Worm (Caenorhabditis elegans): ENCODE data around the gene F17C11.22.

The F17C11.22 gene

ce11 chrV:10958322-10958900 lies 11.6 kb downstream of the F17C11.22 start, which contains the start of gene pigt-1:
Gene pigt-1, minus strand, starts transcription at chrV:10958821.
- TF ChIP-seq snu-23 (GFP tag; optimal IDR thresholded peaks at IDR 0.05) (peak; percentile 14), nhr-28 (tag; optimal IDR thresholded peaks at IDR 0.05) (no peak), nhr-85 (tag) (peak; percentile 58), nhr-11 (tag; optimal IDR thresholded peaks at IDR 0.05) (no peak), pag-3 (tag; optimal IDR thresholded peaks at IDR 0.05; ENCODE audit: borderline replicate concordance, insufficient read depth) (no peak), efl-1 (optimal IDR thresholded peaks at IDR 0.05) (no peak), efl-1 (GFP tag; optimal IDR thresholded peaks at IDR 0.05 in 1 of 2) (peak in 1 of 2 experiments; percentile 89), tbx-2 (tag; optimal IDR thresholded peaks at IDR 0.05) (peak; percentile 20), nhr-47 (tag; optimal IDR thresholded peaks at IDR 0.05) (peak; percentile 35), elt-2 (tag; optimal IDR thresholded peaks at IDR 0.05) (peak; percentile 15), lsy-2 (tag; optimal IDR thresholded peaks at IDR 0.05) (peak in 1 of 2 experiments; percentile 22), nhr-90 (tag; optimal IDR thresholded peaks at IDR 0.05; ENCODE audit: poor library complexity) (peak; percentile 50), aly-2 (tag; optimal IDR thresholded peaks at IDR 0.05) (peak; percentile 44), xbp-1 (tag; optimal IDR thresholded peaks at IDR 0.05) (no peak), ztf-4 (tag; optimal IDR thresholded peaks at IDR 0.05) (peak; percentile 33), nhr-71 (tag; optimal IDR thresholded peaks at IDR 0.05) (peak; percentile 44), nhr-20 (tag; optimal IDR thresholded peaks at IDR 0.05) (peak; percentile 15)

DNA sequence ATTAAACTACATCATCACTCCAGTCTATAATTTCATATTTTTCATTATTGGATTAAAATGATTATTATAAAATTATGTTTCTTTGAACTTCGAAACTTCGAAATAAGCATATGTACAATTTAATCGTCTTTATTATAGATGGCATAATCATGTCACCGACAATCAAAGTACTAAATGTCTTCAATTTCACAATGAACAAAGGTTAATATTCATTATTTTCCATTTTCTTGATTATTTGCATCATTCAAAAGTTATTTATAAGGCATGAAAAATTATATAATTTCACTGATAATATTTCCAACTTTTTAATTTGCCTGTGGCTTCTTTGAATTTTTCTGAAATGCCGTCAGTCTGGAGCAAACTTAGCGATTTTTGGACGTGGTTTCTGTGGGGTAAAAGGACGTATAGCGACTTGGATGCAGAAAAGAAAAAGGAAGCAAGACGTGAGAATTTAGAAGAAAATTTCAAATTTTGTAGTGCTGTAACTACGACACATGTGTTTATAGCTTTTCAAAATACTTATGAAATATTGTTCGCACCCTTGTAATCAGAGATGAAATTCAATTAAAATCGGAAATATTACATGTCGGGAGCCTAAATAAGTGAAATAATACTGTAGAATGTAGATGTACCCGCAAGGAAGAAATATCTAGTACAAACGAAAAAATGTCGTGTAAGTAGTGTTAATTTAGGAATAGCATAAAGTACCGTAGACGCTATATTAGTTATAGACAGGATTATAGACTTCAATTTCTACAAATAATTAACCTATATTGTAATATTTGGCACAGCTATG lies 14.1 kb downstream of the F17C11.22 start, which contains the start of gene F17C11.13:
F17C11.13 (plus strand) TSS at position 243 of the 796 bp plus-strand sequence.
- TF ChIP-seq dpl-1 (GFP tag; optimal IDR thresholded peaks at IDR 0.05) (no peak), F16B12.6 (tag; optimal IDR thresholded peaks at IDR 0.05) (no peak), efl-1 (optimal IDR thresholded peaks at IDR 0.05) (no peak), efl-1 (GFP tag; optimal IDR thresholded peaks at IDR 0.05 in 1 of 2) (peak in 1 of 2 experiments; percentile 34), fkh-10 (GFP tag; optimal IDR thresholded peaks at IDR 0.05) (no peak), fos-1 (tag; optimal IDR thresholded peaks at IDR 0.05) (no peak), elt-2 (tag; optimal IDR thresholded peaks at IDR 0.05) (peak; percentile 11), unc-130 (tag; optimal IDR thresholded peaks at IDR 0.05) (no peak), zag-1 (tag; optimal IDR thresholded peaks at IDR 0.05) (no peak), ceh-82 (tag; optimal IDR thresholded peaks at IDR 0.05) (no peak), nhr-77 (tag; optimal IDR thresholded peaks at IDR 0.05) (no peak)

DNA sequence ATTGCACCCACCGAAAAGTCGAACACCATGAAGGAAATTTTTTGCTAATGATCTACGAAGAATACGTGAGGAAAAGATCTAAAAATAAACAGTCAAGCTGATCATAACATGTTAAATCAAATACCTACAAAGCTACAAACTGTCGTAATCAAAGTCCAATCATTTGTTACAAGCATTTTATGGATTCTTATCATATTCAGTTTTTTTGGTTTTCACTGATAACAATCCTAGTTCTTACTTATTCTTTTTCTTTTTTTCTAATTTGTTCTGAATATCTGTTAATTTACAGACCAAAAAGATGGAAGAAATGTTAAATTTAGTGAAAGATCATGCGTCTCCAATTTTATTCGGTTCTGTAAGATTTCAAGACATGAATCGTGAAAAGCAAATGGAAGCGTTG lies 15.1 kb downstream of the F17C11.22 start, which contains the start of gene F17C11.6:
F17C11.6 (plus strand) TSS at position 290 of the 400 bp plus-strand sequence.
- TF ChIP-seq ceh-88 (GFP tag; IDR thresholded peaks at IDR 0.05) (no peak), C16A3.4 (tag; optimal IDR thresholded peaks at IDR 0.05) (no peak), ztf-4 (tag; optimal IDR thresholded peaks at IDR 0.05) (no peak), nhr-76 (tag; optimal IDR thresholded peaks at IDR 0.05) (no peak), snu-23 (GFP tag; optimal IDR thresholded peaks at IDR 0.05) (no peak), nhr-28 (tag; optimal IDR thresholded peaks at IDR 0.05) (no peak), mdl-1 (tag; optimal IDR thresholded peaks at IDR 0.05) (no peak), nhr-237 (tag; optimal IDR thresholded peaks at IDR 0.05) (no peak), zag-1 (tag; optimal IDR thresholded peaks at IDR 0.05) (no peak), C34B4.2 (tag; optimal IDR thresholded peaks at IDR 0.05) (no peak), mep-1 (tag; optimal IDR thresholded peaks at IDR 0.05) (no peak), mab-9 (GFP tag; IDR thresholded peaks at IDR 0.05) (no peak), ceh-90 (tag; optimal IDR thresholded peaks at IDR 0.05) (no peak)

DNA sequence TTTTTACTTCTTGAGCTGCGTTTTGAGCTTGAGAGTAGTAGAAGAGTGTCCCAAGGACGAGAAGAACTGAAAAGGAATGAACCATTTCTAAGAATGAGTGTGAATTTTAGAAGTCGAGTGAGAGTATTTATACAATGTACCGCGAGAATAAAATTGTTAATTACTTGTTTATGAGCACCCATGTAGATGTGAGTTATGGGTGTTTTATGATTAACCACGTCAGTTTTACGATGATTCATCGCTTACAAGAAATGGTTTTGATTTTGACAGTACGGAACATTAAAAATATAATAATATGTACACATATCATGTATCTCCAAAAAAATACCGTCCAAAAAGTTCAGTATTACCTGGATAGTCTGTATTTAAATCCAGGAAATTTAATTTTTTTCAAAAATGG lies 15.6 kb downstream of the F17C11.22 start, which contains the start of gene clec-221:
clec-221 (minus strand) TSS at position 101 of the 400 bp plus-strand sequence.
- TF ChIP-seq sptf-1 (tag; optimal IDR thresholded peaks at IDR 0.05) (no peak), lin-13 (GFP tag; optimal IDR thresholded peaks at IDR 0.05) (no peak), nhr-19 (GFP tag; conservative IDR thresholded peaks at IDR 0.05) (no peak), egl-27 (tag; optimal IDR thresholded peaks at IDR 0.05) (no peak)

Data from whole organism, L1 larva.